Worm (Caenorhabditis elegans) whole organism, L2 larva: ENCODE results near the gene F53C3.8.

Experiments used
- F13H6.1 ChIP-seq: sonication (generic microtip); optimal IDR thresholded peaks from 2 replicates; lab custom pipeline; 2016; ENCODE audit warnings: missing genetic modification characterization, missing compliant biosample characterization
- egl-27 ChIP-seq: sonication (generic microtip); optimal IDR thresholded peaks from 3 replicates; lab custom pipeline; 2017; ENCODE audit warnings: missing biosample characterization, missing genetic modification reagents, missing genetic modification characterization
- nhr-11 ChIP-seq: fragments of 150-350 bp; optimal IDR thresholded peaks from 2 replicates; lab custom pipeline; 2014; ENCODE audit warnings: missing biosample characterization, missing genetic modification characterization
- snpc-4 ChIP-seq: fragments of 150-350 bp; optimal IDR thresholded peaks from 2 replicates; lab custom pipeline; 2014; ENCODE audit warnings: missing biosample characterization, missing genetic modification characterization

ce11 chrII:3909301-3909700 is 18.1 kb downstream of the F53C3.8 start:
- TF ChIP-seq nhr-11, result no peak
- no peak for TF ChIP-seq egl-27 (tag; lab: Kevin White, UChicago)
- TF ChIP-seq F13H6.1 (tag; lab: Kevin White, UChicago), result no peak
- TF ChIP-seq snpc-4 (tag; lab: Kevin White, UChicago), result no peak
